Worm (Caenorhabditis elegans) whole organism, L4/young adult: ENCODE data around the gene F18A1.7.

ENCODE experiments used
- W03F9.2 ChIP-seq: fragments of 150-350 bp; optimal IDR thresholded peaks from 2 replicates; lab custom pipeline; 2014; ENCODE audit warnings: missing biosample characterization, missing genetic modification characterization
- him-1 ChIP-seq: sonication (generic microtip); optimal IDR thresholded peaks from 2 replicates; lab custom pipeline; 2016; ENCODE audit warnings: missing genotype, missing genetic modification reagents, missing genetic modification characterization, missing compliant biosample characterization

DNA sequence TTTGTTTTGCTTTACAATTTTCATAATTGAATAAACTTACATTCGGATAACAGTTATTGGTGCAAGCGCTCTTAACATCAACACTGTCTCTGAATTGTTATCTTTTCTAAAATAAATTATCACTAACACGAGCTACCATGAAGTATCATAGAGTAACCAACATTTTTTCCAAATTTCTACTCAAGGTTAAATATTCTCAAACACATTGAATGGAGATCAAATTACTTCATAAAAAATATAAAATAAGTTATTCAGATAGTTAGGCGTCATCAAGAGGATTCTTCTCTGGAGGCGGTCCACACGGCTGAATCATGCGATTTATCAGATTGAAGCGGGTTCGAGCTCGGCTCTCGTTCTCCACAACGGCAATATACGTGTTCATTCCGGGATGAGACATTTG is 34.9 kb upstream of the F18A1.7 start, which contains the start of gene B0495.5:
- TF ChIP-seq W03F9.2 (tag; lab: Kevin White, UChicago): no peak
- no peak for TF ChIP-seq him-1 (tag; lab: Kevin White, UChicago)
